Fruit fly (Drosophila melanogaster) whole organism, embryonic: ENCODE measurements around the gene Pino.
A peak's percentile ranks its signal among the peaks of the same experiment; 100 is the strongest.

Experiments
- Awh ChIP-seq: fragments of 200-800 bp; sonication (Bioruptor generic); IDR thresholded peaks from 2 replicates; pipeline ENCODE4, ENCODE4 v1.3.6; 2022; ENCODE audit warnings: missing biosample characterization, missing genetic modification characterization
- CG11504 ChIP-seq: fragments of 200-800 bp; sonication (Bioruptor generic); optimal IDR thresholded peaks from 3 replicates; lab custom pipeline; 2019; ENCODE audit warnings: missing biosample characterization, mild to moderate bottlenecking, missing genetic modification characterization, moderate library complexity
- CG11560 ChIP-seq: fragments of 200-800 bp; sonication (Bioruptor generic); IDR thresholded peaks from 3 replicates; pipeline ENCODE4 v1.3.6; 2022; ENCODE audit warnings: missing biosample characterization, missing genetic modification characterization
- CG11696 ChIP-seq: fragments of 200-800 bp; sonication (Bioruptor generic); IDR thresholded peaks from 2 replicates; pipeline ENCODE4 v1.3.6; 2022; ENCODE audit warnings: missing biosample characterization, missing genetic modification characterization
- CG11723 ChIP-seq: fragments of 200-800 bp; sonication (Bioruptor generic); optimal IDR thresholded peaks from 2 replicates; lab custom pipeline; 2017; ENCODE audit warnings: missing biosample characterization, mild to moderate bottlenecking, missing genetic modification characterization
- CG12219 ChIP-seq: fragments of 200-800 bp; sonication (Bioruptor generic); optimal IDR thresholded peaks from 3 replicates; lab custom pipeline; 2018; ENCODE audit warnings: missing biosample characterization, mild to moderate bottlenecking, missing genetic modification characterization
- CG12769 ChIP-seq: fragments of 200-800 bp; sonication (Bioruptor generic); optimal IDR thresholded peaks from 2 replicates; lab custom pipeline; 2019; ENCODE audit warnings: missing biosample characterization, mild to moderate bottlenecking, missing genetic modification characterization, moderate library complexity
- CG13424 ChIP-seq: fragments of 200-800 bp; sonication (Bioruptor generic); optimal IDR thresholded peaks from 2 replicates; lab custom pipeline; 2019; ENCODE audit warnings: missing biosample characterization, mild to moderate bottlenecking, missing genetic modification characterization, moderate library complexity
- CG1603 ChIP-seq: fragments of 200-800 bp; sonication (Bioruptor generic); optimal IDR thresholded peaks from 2 replicates; lab custom pipeline; 2019; ENCODE audit warnings: missing biosample characterization, mild to moderate bottlenecking, missing genetic modification characterization, moderate library complexity
- CG1647 ChIP-seq: fragments of 200-800 bp; sonication (Bioruptor generic); optimal IDR thresholded peaks from 3 replicates; lab custom pipeline; 2016; ENCODE audit warnings: missing biosample characterization, missing genetic modification characterization
- CG1792 ChIP-seq: fragments of 200-800 bp; sonication (Bioruptor generic); optimal IDR thresholded peaks from 2 replicates; lab custom pipeline; 2016; ENCODE audit warnings: missing biosample characterization, missing genetic modification characterization
- CG31224 ChIP-seq: fragments of 200-800 bp; sonication (Bioruptor generic); IDR thresholded peaks from 2 replicates; pipeline ENCODE4 v1.3.6; 2022; ENCODE audit warnings: missing biosample characterization, missing genetic modification characterization
- CG3281 ChIP-seq: fragments of 200-800 bp; sonication (Bioruptor generic); optimal IDR thresholded peaks from 3 replicates; lab custom pipeline; 2017; ENCODE audit warnings: missing biosample characterization, mild to moderate bottlenecking, missing genetic modification characterization
- CG3407 ChIP-seq: fragments of 200-800 bp; sonication (Bioruptor generic); optimal IDR thresholded peaks from 2 replicates; lab custom pipeline; 2018; ENCODE audit warnings: missing biosample characterization, mild to moderate bottlenecking, missing genetic modification characterization
- CG43689 ChIP-seq: fragments of 200-800 bp; sonication (Bioruptor generic); IDR thresholded peaks from 2 replicates; pipeline ENCODE4 v1.3.6; 2022; ENCODE audit warnings: missing biosample characterization, missing genetic modification characterization
- CG4404 ChIP-seq: fragments of 200-800 bp; sonication (Bioruptor generic); IDR thresholded peaks from 2 replicates; pipeline ENCODE4 v1.3.6; 2022; ENCODE audit warnings: missing biosample characterization, missing genetic modification characterization
- CG7839 ChIP-seq: fragments of 200-800 bp; sonication (Bioruptor generic); optimal IDR thresholded peaks from 3 replicates; lab custom pipeline; 2018; ENCODE audit warnings: missing biosample characterization, mild to moderate bottlenecking, missing genetic modification characterization, moderate library complexity
- CG8924 ChIP-seq: fragments of 200-800 bp; optimal IDR thresholded peaks from 3 replicates; lab custom pipeline; 2019; ENCODE audit warnings: missing biosample characterization, mild to moderate bottlenecking, missing genetic modification characterization, moderate library complexity
- CG9727 ChIP-seq: fragments of 200-800 bp; sonication (Bioruptor generic); optimal IDR thresholded peaks from 3 replicates; lab custom pipeline; 2017; ENCODE audit warnings: missing biosample characterization, mild to moderate bottlenecking, missing genetic modification characterization
- CG9797 ChIP-seq: fragments of 200-800 bp; sonication (Bioruptor generic); optimal IDR thresholded peaks from 3 replicates; lab custom pipeline; 2018; ENCODE audit warnings: missing biosample characterization, mild to moderate bottlenecking, missing genetic modification characterization
- Dll ChIP-seq: fragments of 200-800 bp; sonication (Bioruptor generic); IDR thresholded peaks from 4 replicates; pipeline ENCODE4 v1.3.6; 2022; ENCODE audit warnings: missing biosample characterization, missing genetic modification characterization; ENCODE audit not compliant: partially characterized antibody
- Dref ChIP-seq: fragments of 200-800 bp; sonication (Bioruptor generic); IDR thresholded peaks from 2 replicates; pipeline ENCODE4 v1.3.6; 2022; ENCODE audit warnings: missing biosample characterization, missing genetic modification characterization
- Gug ChIP-seq: fragments of 200-800 bp; sonication (Bioruptor generic); IDR thresholded peaks from 4 replicates; pipeline ENCODE4 v1.3.6; 2022; ENCODE audit warnings: missing biosample characterization, missing genetic modification characterization
- HLH54F ChIP-seq: fragments of 200-800 bp; sonication (Bioruptor generic); optimal IDR thresholded peaks from 3 replicates; lab custom pipeline; 2016; ENCODE audit warnings: missing biosample characterization, missing genetic modification characterization
- Meics ChIP-seq: fragments of 200-800 bp; sonication (Bioruptor generic); optimal IDR thresholded peaks from 2 replicates; lab custom pipeline; 2017; ENCODE audit warnings: missing biosample characterization, mild to moderate bottlenecking, missing genetic modification characterization
- Opbp ChIP-seq: fragments of 200-800 bp; sonication (Bioruptor generic); IDR thresholded peaks from 3 replicates; pipeline ENCODE4 v1.3.6; 2022; ENCODE audit warnings: missing biosample characterization, missing genetic modification characterization; ENCODE audit not compliant: partially characterized antibody
- Pdp1 ChIP-seq, 2 experiments: fragments of 200-800 bp; sonication (Bioruptor generic); optimal IDR thresholded peaks; 3 replicates each; lab custom pipeline; 2016; ENCODE audit warnings: missing biosample characterization in 2 of 2, missing genetic modification characterization in 2 of 2, mild to moderate bottlenecking in 1 of 2, moderate library complexity in 1 of 2
- ap ChIP-seq: fragments of 200-800 bp; sonication (Bioruptor generic); IDR thresholded peaks from 2 replicates; pipeline ENCODE4 v1.3.6; 2022; ENCODE audit warnings: missing biosample characterization, missing genetic modification characterization
- ase ChIP-seq: fragments of 200-800 bp; sonication (Bioruptor generic); IDR thresholded peaks from 3 replicates; pipeline ENCODE4 v1.3.6; 2022; ENCODE audit warnings: missing biosample characterization, missing genetic modification characterization
- bigmax ChIP-seq: fragments of 200-800 bp; sonication (Bioruptor generic); optimal IDR thresholded peaks from 2 replicates; lab custom pipeline; 2018; ENCODE audit warnings: missing biosample characterization, mild to moderate bottlenecking, missing genetic modification characterization
- bowl ChIP-seq: fragments of 200-800 bp; sonication (Bioruptor generic); IDR thresholded peaks from 2 replicates; pipeline ENCODE4 v1.3.6; 2022; ENCODE audit warnings: missing biosample characterization, missing genetic modification characterization
- br ChIP-seq: fragments of >200 bp; optimal IDR thresholded peaks from 2 replicates; lab custom pipeline; 2017
- caup ChIP-seq: fragments of 200-800 bp; sonication (Bioruptor generic); optimal IDR thresholded peaks from 3 replicates; lab custom pipeline; 2017; ENCODE audit warnings: missing biosample characterization, mild to moderate bottlenecking, missing genetic modification characterization, moderate library complexity; ENCODE audit not compliant: severe bottlenecking
- chif ChIP-seq, 2 experiments: fragments of 200-800 bp; sonication (Bioruptor generic); optimal IDR thresholded peaks; 3 replicates each; lab custom pipeline; 2016; ENCODE audit warnings: missing biosample characterization in 2 of 2, missing genetic modification characterization in 2 of 2
- chinmo ChIP-seq: fragments of 200-800 bp; sonication (Bioruptor generic); IDR thresholded peaks from 4 replicates; pipeline ENCODE4 v1.3.6; 2022; ENCODE audit warnings: missing biosample characterization, missing genetic modification characterization; ENCODE audit not compliant: partially characterized antibody
- croc ChIP-seq: fragments of 200-800 bp; sonication (Bioruptor generic); conservative IDR thresholded peaks from 3 replicates; pipeline ENCODE4 v1.3.6; 2022; ENCODE audit warnings: missing biosample characterization, missing genetic modification characterization
- danr ChIP-seq: fragments of 200-800 bp; sonication (Bioruptor generic); IDR thresholded peaks from 2 replicates; pipeline ENCODE4 v1.3.6; 2022; ENCODE audit warnings: missing biosample characterization, missing genetic modification characterization
- fd64A ChIP-seq: fragments of 200-800 bp; sonication (Bioruptor generic); optimal IDR thresholded peaks from 3 replicates; lab custom pipeline; 2018; ENCODE audit warnings: missing biosample characterization, mild to moderate bottlenecking, missing genetic modification characterization
- fru ChIP-seq: fragments of >200 bp; optimal IDR thresholded peaks from 2 replicates; lab custom pipeline; 2017
- fu2 ChIP-seq: fragments of 200-800 bp; sonication (Bioruptor generic); optimal IDR thresholded peaks from 2 replicates; lab custom pipeline; 2016; ENCODE audit warnings: missing biosample characterization, missing genetic modification characterization
- h ChIP-seq: fragments of >200 bp; optimal IDR thresholded peaks from 2 replicates; lab custom pipeline; 2017
- peb ChIP-seq: fragments of 200-800 bp; sonication (Bioruptor generic); IDR thresholded peaks from 2 replicates; pipeline ENCODE4 v1.3.6; 2022; ENCODE audit warnings: missing biosample characterization, missing genetic modification characterization
- pho ChIP-seq: fragments of 200-800 bp; sonication (Bioruptor generic); optimal IDR thresholded peaks from 2 replicates; lab custom pipeline; 2016; ENCODE audit warnings: missing biosample characterization, missing genetic modification characterization
- phol ChIP-seq: fragments of 200-800 bp; sonication (Bioruptor generic); optimal IDR thresholded peaks from 3 replicates; lab custom pipeline; 2018; ENCODE audit warnings: missing biosample characterization, mild to moderate bottlenecking, missing genetic modification characterization, moderate library complexity
- pzg ChIP-seq: fragments of 200-800 bp; sonication (Bioruptor generic); optimal IDR thresholded peaks from 3 replicates; lab custom pipeline; 2018; ENCODE audit warnings: missing biosample characterization, mild to moderate bottlenecking, missing genetic modification characterization, moderate library complexity
- sd ChIP-seq: fragments of 200-800 bp; sonication (Bioruptor generic); optimal IDR thresholded peaks from 3 replicates; lab custom pipeline; 2018; ENCODE audit warnings: missing biosample characterization, mild to moderate bottlenecking, missing genetic modification characterization, moderate library complexity
- sr ChIP-seq: fragments of 200-800 bp; sonication (Bioruptor generic); IDR thresholded peaks from 3 replicates; pipeline ENCODE4 v1.3.6; 2022; ENCODE audit warnings: missing biosample characterization, missing genetic modification characterization
- stwl ChIP-seq: fragments of 200-800 bp; sonication (Bioruptor generic); optimal IDR thresholded peaks from 3 replicates; lab custom pipeline; 2018; ENCODE audit warnings: missing biosample characterization, mild to moderate bottlenecking, missing genetic modification characterization, moderate library complexity
- unpg ChIP-seq: fragments of 200-800 bp; sonication (Bioruptor generic); optimal IDR thresholded peaks from 3 replicates; lab custom pipeline; 2018; ENCODE audit warnings: missing biosample characterization, mild to moderate bottlenecking, missing genetic modification characterization, moderate library complexity
- zen ChIP-seq: fragments of 200-800 bp; sonication (Bioruptor generic); optimal IDR thresholded peaks from 3 replicates; lab custom pipeline; 2018; ENCODE audit warnings: missing biosample characterization, mild to moderate bottlenecking, missing genetic modification characterization, moderate library complexity
- zen2 ChIP-seq: fragments of 200-800 bp; sonication (Bioruptor generic); IDR thresholded peaks from 3 replicates; pipeline ENCODE4 v1.3.6; 2022; ENCODE audit warnings: missing biosample characterization, missing genetic modification characterization; ENCODE audit not compliant: partially characterized antibody
- zfh1 ChIP-seq: fragments of 200-800 bp; sonication (Bioruptor generic); IDR thresholded peaks from 3 replicates; pipeline ENCODE4 v1.3.6; 2022; ENCODE audit warnings: missing biosample characterization, missing genetic modification characterization
- zfh2 ChIP-seq: fragments of 200-800 bp; sonication (Bioruptor generic); optimal IDR thresholded peaks from 2 replicates; lab custom pipeline; 2016; ENCODE audit warnings: missing biosample characterization, missing genetic modification characterization

Gene Pino

DNA sequence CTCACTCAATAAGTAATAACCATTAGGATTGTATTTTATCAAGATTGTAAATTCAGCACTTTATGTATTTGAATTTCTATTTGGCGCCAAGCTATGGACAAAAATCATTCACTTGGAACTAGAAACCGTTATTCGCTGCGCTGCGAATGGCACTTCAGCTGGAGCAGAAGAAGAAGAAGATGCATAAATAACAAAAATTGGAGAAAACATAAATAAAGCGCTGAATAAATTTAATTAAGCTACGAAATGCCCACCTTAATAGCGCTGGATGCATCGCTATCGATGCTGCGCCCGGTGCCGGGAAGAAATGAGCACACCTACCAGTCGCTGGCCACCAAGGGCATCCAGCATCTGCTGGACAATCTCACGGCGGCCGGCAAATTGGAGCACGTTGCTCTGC lies 35.5 kb upstream of the Pino start, which contains the start of gene IntS14 (continued):
- TF ChIP-seq bigmax (no peak), zfh2 (GFP tag; lab: Kevin White, UChicago) (no peak), br (lab: Kevin White, UChicago) (no peak), CG12219 (GFP tag; lab: Kevin White, UChicago) (no peak), CG11560 (no peak), fu2 (GFP tag; lab: Kevin White, UChicago) (no peak), CG12769 (no peak), sr (GFP tag; lab: Robert Waterston, UW) (no peak), CG31224 (GFP tag; lab: Robert Waterston, UW) (no peak), fd64A (GFP tag; lab: Kevin White, UChicago) (no peak), Dll (GFP tag; lab: Robert Waterston, UW) (no peak), CG3407 (GFP tag; lab: Kevin White, UChicago) (no peak), HLH54F (GFP tag; lab: Kevin White, UChicago) (no peak), bowl (no peak), phol (no peak), CG8924 (tag; lab: Kevin White, UChicago) (no peak), danr (GFP tag; lab: Robert Waterston, UW) (no peak), zen2 (GFP tag; lab: Robert Waterston, UW) (no peak), chinmo (GFP tag; lab: Robert Waterston, UW) (peak; percentile 67; the same call in 1 of the 4 replicates), CG43689 (no peak), zen (no peak), stwl (tag; lab: Kevin White, UChicago) (peak; percentile 17), pho (GFP tag; lab: Kevin White, UChicago) (no peak), CG11696 (GFP tag; lab: Robert Waterston, UW) (no peak), CG9797 (GFP tag; lab: Kevin White, UChicago) (peak; percentile 9), pzg (GFP tag; lab: Kevin White, UChicago) (peak; percentile 68), ap (no peak), CG1647 (GFP tag; lab: Kevin White, UChicago) (no peak), zfh1 (GFP tag; lab: Robert Waterston, UW) (no peak), croc (GFP tag; lab: Robert Waterston, UW) (no peak), CG13424 (tag; lab: Kevin White, UChicago) (no peak), sd (tag; lab: Kevin White, UChicago) (no peak), Meics (GFP tag; lab: Kevin White, UChicago) (no peak), CG4404 (GFP tag; lab: Robert Waterston, UW) (no peak), CG1603 (tag; lab: Kevin White, UChicago) (no peak), CG3281 (no peak), caup (GFP tag; lab: Kevin White, UChicago) (no peak), chif (GFP tag; optimal IDR thresholded peaks at IDR 0.05; lab: Kevin White, UChicago) (no peak), CG11723 (no peak), unpg (GFP tag; lab: Kevin White, UChicago) (no peak), Awh (no peak), CG7839 (tag; lab: Kevin White, UChicago) (no peak), peb (GFP tag; lab: Robert Waterston, UW) (no peak), Pdp1 (GFP tag; optimal IDR thresholded peaks at IDR 0.05; lab: Kevin White, UChicago) (peak in 1 of 2 experiments; percentile 30), Gug (GFP tag; lab: Robert Waterston, UW) (no peak), CG11504 (tag; lab: Kevin White, UChicago) (no peak), fru (no peak), h (lab: Kevin White, UChicago) (no peak), CG1792 (GFP tag; lab: Kevin White, UChicago) (no peak), Dref (0 out of 2 replicates have a peak, but pooled peaks have one; percentile 30), CG9727 (GFP tag; lab: Kevin White, UChicago) (no peak), Opbp (GFP tag; lab: Robert Waterston, UW) (no peak), ase (no peak)
